Fruit fly (Drosophila melanogaster): ENCODE data around the gene promL.
A peak's percentile ranks its signal among the peaks of the same experiment; 100 is the strongest.

Gene promL

DNA sequence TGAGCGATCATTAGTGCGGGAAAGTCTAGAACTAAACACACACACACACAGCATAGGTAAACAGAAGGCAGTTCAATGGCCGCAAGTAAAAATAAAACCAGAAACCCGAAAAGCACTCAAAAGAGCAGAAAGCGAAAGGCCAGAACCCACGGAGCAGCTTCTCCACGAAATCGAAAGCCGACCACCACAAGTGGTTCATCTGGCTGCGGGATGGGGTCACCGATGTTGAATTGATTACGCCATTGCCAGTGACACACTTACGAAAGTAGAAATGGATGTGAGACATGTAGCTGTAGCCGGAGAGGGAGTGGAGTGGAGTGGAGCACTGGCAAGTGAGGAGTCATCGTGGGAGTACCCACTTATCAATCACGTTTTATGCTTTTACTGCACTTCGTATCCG, 13.9 kb upstream of the promL start (continued):
- TF ChIP-seq fd64A (GFP tag; optimal IDR thresholded peaks at IDR 0.05) (peak; percentile 35), Rx (GFP tag; IDR thresholded peaks at IDR 0.05) (no peak), CG17568 (GFP tag; optimal IDR thresholded peaks at IDR 0.05) (peak; percentile 32), CG10462 (GFP tag; optimal IDR thresholded peaks at IDR 0.05) (no peak), shn (GFP tag; optimal IDR thresholded peaks at IDR 0.05) (no peak), CG6791 (GFP tag; IDR thresholded peaks at IDR 0.05; ENCODE audit: partially characterized antibody) (no peak), Sry-β (GFP tag; optimal IDR thresholded peaks at IDR 0.05) (peak; percentile 39), ranshi (GFP tag; IDR thresholded peaks at IDR 0.05) (no peak), nerfin-1 (tag; optimal IDR thresholded peaks at IDR 0.05) (peak; percentile 29), CG8359 (GFP tag; optimal IDR thresholded peaks at IDR 0.05; ENCODE audit: borderline replicate concordance) (no peak), Hey (tag; optimal IDR thresholded peaks at IDR 0.05) (no peak), CG6765 (GFP tag; optimal IDR thresholded peaks at IDR 0.05) (no peak), pho (GFP tag; optimal IDR thresholded peaks at IDR 0.05) (no peak), Hmx (GFP tag; optimal IDR thresholded peaks at IDR 0.05) (no peak), CG12769 (tag; optimal IDR thresholded peaks at IDR 0.05) (no peak), CG13894 (tag; optimal IDR thresholded peaks at IDR 0.05) (no peak), CG4404 (GFP tag; IDR thresholded peaks at IDR 0.05) (no peak), nau (GFP tag; optimal IDR thresholded peaks at IDR 0.05) (no peak), CG32772 (GFP tag; IDR thresholded peaks at IDR 0.05) (no peak), CG8290 (GFP tag; optimal IDR thresholded peaks at IDR 0.05) (no peak), CG8290 (tag; optimal IDR thresholded peaks at IDR 0.05) (peak in 1 of 2 experiments; percentile 38), CG8765 (GFP tag; IDR thresholded peaks at IDR 0.05) (no peak), CG4360 (GFP tag; IDR thresholded peaks at IDR 0.05) (no peak), Fer2 (tag; optimal IDR thresholded peaks at IDR 0.05) (no peak), Oli (tag; optimal IDR thresholded peaks at IDR 0.05) (no peak), pan (optimal IDR thresholded peaks at IDR 0.05) (no peak), pan (GFP tag; optimal IDR thresholded peaks at IDR 0.05 in 1 of 2, IDR thresholded peaks at IDR 0.05 in 1 of 2) (no peak), ab (GFP tag; optimal IDR thresholded peaks at IDR 0.05) (no peak), p53 (GFP tag; optimal IDR thresholded peaks at IDR 0.05) (no peak), CG3726 (GFP tag; IDR thresholded peaks at IDR 0.05) (no peak), CTCF (GFP tag; optimal IDR thresholded peaks at IDR 0.05) (no peak), Blimp-1 (GFP tag; optimal IDR thresholded peaks at IDR 0.05) (peak; percentile 100), lola (GFP tag; optimal IDR thresholded peaks at IDR 0.05) (peak in 1 of 3 experiments; percentile 33), Doc2 (GFP tag; IDR thresholded peaks at IDR 0.05) (no peak), cato (GFP tag; optimal IDR thresholded peaks at IDR 0.05; ENCODE audit: borderline replicate concordance) (no peak), HmgZ (tag; optimal IDR thresholded peaks at IDR 0.05) (no peak), CG11247 (GFP tag; IDR thresholded peaks at IDR 0.05) (0 out of 2 replicates have a peak, but pooled peaks have one; percentile 32), chm (GFP tag; IDR thresholded peaks at IDR 0.05) (no peak; the same call in 1 of the 2 replicates), sisA (GFP tag; IDR thresholded peaks at IDR 0.05) (no peak), CG17359 (tag; optimal IDR thresholded peaks at IDR 0.05) (no peak), CG4617 (GFP tag; optimal IDR thresholded peaks at IDR 0.05; ENCODE audit: borderline replicate concordance) (no peak), esg (GFP tag; conservative IDR thresholded peaks at IDR 0.05) (no peak), salm (tag; optimal IDR thresholded peaks at IDR 0.05) (no peak), BEAF-32 (GFP tag; optimal IDR thresholded peaks at IDR 0.05) (no peak), B-H2 (GFP tag; optimal IDR thresholded peaks at IDR 0.05) (no peak), CG10565 (GFP tag; optimal IDR thresholded peaks at IDR 0.05) (no peak), Doc3 (GFP tag; IDR thresholded peaks at IDR 0.05; ENCODE audit: partially characterized antibody) (no peak), CG14667 (GFP tag; IDR thresholded peaks at IDR 0.05) (no peak), CG16779 (GFP tag; IDR thresholded peaks at IDR 0.05) (no peak), CG4820 (GFP tag; optimal IDR thresholded peaks at IDR 0.05) (no peak), br (optimal IDR thresholded peaks at IDR 0.05) (no peak), Fer3 (tag; optimal IDR thresholded peaks at IDR 0.05) (no peak)
